Fruit fly (Drosophila melanogaster): ENCODE results near the gene Ir7a.

dm6 chrX:7728251-7729164 is 36.3 kb upstream of the Ir7a start, which contains the start of the genes NELF-B and CG12155:
- no peak for TF ChIP-seq Hnf4 (GFP tag; optimal IDR thresholded peaks at IDR 0.05)
- no peak for TF ChIP-seq Mio (GFP tag; optimal IDR thresholded peaks at IDR 0.05)
- TF ChIP-seq OdsH (GFP tag; optimal IDR thresholded peaks at IDR 0.05), result peak; percentile 34
- TF ChIP-seq CG9705 (GFP tag; optimal IDR thresholded peaks at IDR 0.05), result no peak
- no peak for TF ChIP-seq pan (optimal IDR thresholded peaks at IDR 0.05)
- no peak for TF ChIP-seq usp (GFP tag; optimal IDR thresholded peaks at IDR 0.05)
- peak; percentile 2 for TF ChIP-seq Myc (optimal IDR thresholded peaks at IDR 0.05)
- TF ChIP-seq tai (GFP tag; optimal IDR thresholded peaks at IDR 0.05), result no peak
- no peak for TF ChIP-seq Jra (GFP tag; optimal IDR thresholded peaks at IDR 0.05)
- peak; percentile 35 for TF ChIP-seq psq (GFP tag; optimal IDR thresholded peaks at IDR 0.05)
- TF ChIP-seq woc (GFP tag; optimal IDR thresholded peaks at IDR 0.05), result peak; percentile 51
- peak; percentile 10 for TF ChIP-seq Hr83 (GFP tag; optimal IDR thresholded peaks at IDR 0.05; ENCODE audit: poor library complexity, severe bottlenecking)
- no peak for TF ChIP-seq Dfd (GFP tag; optimal IDR thresholded peaks at IDR 0.05)
- TF ChIP-seq Hr78 (GFP tag; optimal IDR thresholded peaks at IDR 0.05), result no peak

Data from whole organism, wandering third instar larva.